Fruit fly (Drosophila melanogaster): ENCODE results near the gene CheB93a.

The CheB93a gene

dm6 chr3R:21376331-21376761 lies 30.9 kb upstream of the CheB93a start (continued):
- TF ChIP-seq fd102C (GFP tag; optimal IDR thresholded peaks at IDR 0.05) (no peak), ftz-f1 (GFP tag; optimal IDR thresholded peaks at IDR 0.05) (peak; percentile 3), CG10959 (GFP tag; IDR thresholded peaks at IDR 0.05) (no peak), gcm2 (GFP tag; optimal IDR thresholded peaks at IDR 0.05) (no peak), her (GFP tag; optimal IDR thresholded peaks at IDR 0.05) (peak; percentile 27), CG7745 (tag; optimal IDR thresholded peaks at IDR 0.05) (no peak), CG13123 (GFP tag; optimal IDR thresholded peaks at IDR 0.05) (no peak), wek (GFP tag; optimal IDR thresholded peaks at IDR 0.05) (peak; percentile 59), kni (GFP tag; optimal IDR thresholded peaks at IDR 0.05) (peak; percentile 19), CG18619 (GFP tag; optimal IDR thresholded peaks at IDR 0.05) (no peak), CG8924 (tag; optimal IDR thresholded peaks at IDR 0.05) (peak; percentile 55), fu2 (GFP tag; optimal IDR thresholded peaks at IDR 0.05) (no peak), row (GFP tag; IDR thresholded peaks at IDR 0.05) (no peak; the same call in 2 of the 3 replicates), dpn (GFP tag; optimal IDR thresholded peaks at IDR 0.05) (peak in 1 of 2 experiments; percentile 11), CG9797 (GFP tag; optimal IDR thresholded peaks at IDR 0.05) (no peak), CG14667 (GFP tag; IDR thresholded peaks at IDR 0.05) (no peak), CG30020 (tag; optimal IDR thresholded peaks at IDR 0.05) (peak; percentile 3), shn (GFP tag; optimal IDR thresholded peaks at IDR 0.05) (no peak), HLHmδ (GFP tag; optimal IDR thresholded peaks at IDR 0.05) (peak; percentile 65), bowl (GFP tag; IDR thresholded peaks at IDR 0.05) (no peak), Optix (GFP tag; IDR thresholded peaks at IDR 0.05) (no peak; the same call in 2 of the 3 replicates), gt (GFP tag; IDR thresholded peaks at IDR 0.05) (no peak), CG8478 (optimal IDR thresholded peaks at IDR 0.05) (peak; percentile 80), knrl (GFP tag; IDR thresholded peaks at IDR 0.05; ENCODE audit: partially characterized antibody) (no peak; the same call in 2 of the 3 replicates), CHES-1-like (GFP tag; optimal IDR thresholded peaks at IDR 0.05) (peak; percentile 6), Dek (tag; optimal IDR thresholded peaks at IDR 0.05) (no peak), en (GFP tag; optimal IDR thresholded peaks at IDR 0.05) (no peak), CG10431 (GFP tag; optimal IDR thresholded peaks at IDR 0.05) (peak; percentile 78), CG4360 (GFP tag; IDR thresholded peaks at IDR 0.05) (peak; percentile 73), Doc2 (GFP tag; IDR thresholded peaks at IDR 0.05) (no peak), eyg (GFP tag; optimal IDR thresholded peaks at IDR 0.05) (no peak), sob (GFP tag; IDR thresholded peaks at IDR 0.05) (peak; percentile 52; the same call in 1 of the 2 replicates), MTF-1 (GFP tag; optimal IDR thresholded peaks at IDR 0.05; ENCODE audit: borderline replicate concordance) (peak; percentile 59), z (GFP tag; IDR thresholded peaks at IDR 0.05) (no peak), CG8281 (tag; optimal IDR thresholded peaks at IDR 0.05) (no peak), CG17186 (GFP tag; optimal IDR thresholded peaks at IDR 0.05) (no peak), MESR4 (GFP tag; optimal IDR thresholded peaks at IDR 0.05) (peak; percentile 62), HLH54F (GFP tag; optimal IDR thresholded peaks at IDR 0.05) (no peak), HmgD (GFP tag; optimal IDR thresholded peaks at IDR 0.05) (peak; percentile 12), CG18476 (GFP tag; optimal IDR thresholded peaks at IDR 0.05) (no peak), trem (tag; optimal IDR thresholded peaks at IDR 0.05) (peak; percentile 2), Six4 (GFP tag; optimal IDR thresholded peaks at IDR 0.05) (no peak), Side (GFP tag; optimal IDR thresholded peaks at IDR 0.05) (no peak), usp (GFP tag; optimal IDR thresholded peaks at IDR 0.05) (no peak), Meics (GFP tag; optimal IDR thresholded peaks at IDR 0.05) (no peak), otp (GFP tag; IDR thresholded peaks at IDR 0.05) (peak; percentile 20; the same call in 1 of the 3 replicates), CG1024 (GFP tag; IDR thresholded peaks at IDR 0.05) (no peak), tll (GFP tag; optimal IDR thresholded peaks at IDR 0.05) (no peak), Rx (GFP tag; IDR thresholded peaks at IDR 0.05) (no peak), bigmax (GFP tag; optimal IDR thresholded peaks at IDR 0.05) (no peak), CG12104 (GFP tag; optimal IDR thresholded peaks at IDR 0.05) (no peak), CG12391 (tag; optimal IDR thresholded peaks at IDR 0.05) (peak; percentile 10)
